Fruit fly (Drosophila melanogaster) whole organism, wandering third instar larva: Measurements from ENCODE around the gene Rchy1.

Experiments
- Hnf4 ChIP-seq: fragments of 200-800 bp; sonication (Bioruptor generic); optimal IDR thresholded peaks from 2 replicates; lab custom pipeline; 2016; ENCODE audit warnings: missing biosample characterization, mild to moderate bottlenecking, missing genetic modification characterization
- OdsH ChIP-seq: fragments of 200-800 bp; sonication (Bioruptor generic); optimal IDR thresholded peaks from 2 replicates; lab custom pipeline; 2016; ENCODE audit warnings: missing biosample characterization, mild to moderate bottlenecking, missing genetic modification characterization
- Sp1 ChIP-seq: fragments of 200-800 bp; sonication (Bioruptor generic); optimal IDR thresholded peaks from 3 replicates; lab custom pipeline; 2019; ENCODE audit warnings: missing biosample characterization, mild to moderate bottlenecking, missing genetic modification characterization, moderate library complexity
- br ChIP-seq: fragments of 200-800 bp; sonication (Bioruptor generic); optimal IDR thresholded peaks from 2 replicates; lab custom pipeline; 2016; ENCODE audit warnings: missing biosample characterization, missing genetic modification characterization
- ey ChIP-seq: fragments of 200-800 bp; sonication (Bioruptor generic); optimal IDR thresholded peaks from 2 replicates; lab custom pipeline; 2016; ENCODE audit warnings: missing biosample characterization, missing genetic modification characterization
- jim ChIP-seq: fragments of 175-275, 200-325 bp; sonication (Bioruptor generic); optimal IDR thresholded peaks from 2 replicates; lab custom pipeline; 2016; ENCODE audit warnings: missing biosample characterization, mild to moderate bottlenecking, missing genetic modification characterization
- lola ChIP-seq: fragments of >200 bp; optimal IDR thresholded peaks from 2 replicates; lab custom pipeline; 2017; ENCODE audit warnings: missing biosample characterization, missing genetic modification characterization
- psq ChIP-seq: fragments of 200-800 bp; sonication (Bioruptor generic); optimal IDR thresholded peaks from 3 replicates; lab custom pipeline; 2017; ENCODE audit warnings: missing biosample characterization, mild to moderate bottlenecking, missing genetic modification characterization, moderate library complexity

DNA sequence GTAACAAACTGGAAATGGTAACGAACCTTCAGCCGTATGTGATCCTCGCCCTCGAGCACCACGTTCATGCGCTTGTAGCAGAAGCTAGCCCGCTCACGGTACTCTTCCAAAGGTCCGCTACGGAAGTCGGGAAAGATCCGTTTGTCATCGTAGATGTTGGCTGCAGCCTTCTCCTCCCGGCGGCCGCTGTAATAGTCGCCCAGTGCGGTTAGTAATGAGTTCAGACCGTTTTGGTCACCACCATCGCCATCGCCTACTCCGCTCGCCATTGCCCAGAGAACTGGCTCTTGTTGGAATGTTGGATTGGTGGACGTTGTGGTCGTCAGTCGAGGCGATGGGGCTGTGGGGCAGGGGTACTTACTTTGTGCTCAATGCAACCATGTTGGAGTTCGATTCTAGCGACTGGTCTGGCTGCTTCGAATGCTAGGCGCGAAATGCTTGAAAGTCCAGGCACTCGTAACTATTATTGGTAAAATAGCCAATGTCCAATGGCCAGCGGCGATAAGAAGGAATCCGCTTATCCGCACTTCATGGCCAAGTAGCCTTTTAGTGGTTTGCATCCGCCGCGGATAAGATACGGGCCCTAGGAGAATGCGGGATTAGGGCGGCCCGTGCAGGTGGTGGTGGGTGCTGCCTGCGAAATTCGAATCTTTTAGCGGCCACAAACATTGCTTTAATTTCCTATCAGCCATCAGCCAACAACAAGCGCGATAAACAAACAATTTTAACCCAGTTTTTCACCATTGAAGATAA lies 17.7 kb downstream of the Rchy1 start:
- no peak for TF ChIP-seq psq (GFP tag; lab: Kevin White, UChicago)
- no peak for TF ChIP-seq Sp1 (GFP tag; lab: Kevin White, UChicago)
- TF ChIP-seq ey: no peak
- no peak for TF ChIP-seq OdsH
- no peak for TF ChIP-seq Hnf4
- no peak for TF ChIP-seq jim (GFP tag; lab: Kevin White, UChicago)
- TF ChIP-seq br (GFP tag; lab: Kevin White, UChicago): no peak
- TF ChIP-seq lola (GFP tag; lab: Kevin White, UChicago): no peak
